Worm (Caenorhabditis elegans) whole organism, mixed stage, embryonic: ENCODE results near the gene C40H1.7.

Experiments
- blmp-1 ChIP-seq: fragments of 150-350 bp; optimal IDR thresholded peaks from 2 replicates; lab custom pipeline; 2014; ENCODE audit warnings: missing biosample characterization, missing genetic modification characterization
- nhr-237 ChIP-seq: fragments of 150-350 bp; optimal IDR thresholded peaks from 2 replicates; lab custom pipeline; 2014; ENCODE audit warnings: missing biosample characterization, missing genetic modification characterization

- TF ChIP-seq blmp-1 (tag; lab: Kevin White, UChicago) = no peak
- no peak for TF ChIP-seq nhr-237 (tag; lab: Kevin White, UChicago)
Measured at ce11 chrIII:9344347-9344746, 19.5 kb downstream of the C40H1.7 start, which contains the start of gene emb-9.
